Worm (Caenorhabditis elegans) whole organism, L4/young adult: ENCODE results near the gene Y42G9A.1.

Source experiments
- W03F9.2 ChIP-seq: fragments of 150-350 bp; optimal IDR thresholded peaks from 2 replicates; lab custom pipeline; 2014; ENCODE audit warnings: missing biosample characterization, missing genetic modification characterization
- dao-5 ChIP-seq: sonication (generic microtip); optimal IDR thresholded peaks from 2 replicates; lab custom pipeline; 2016; ENCODE audit warnings: missing genotype, missing genetic modification characterization, moderate library complexity, missing compliant biosample characterization
- him-1 ChIP-seq: sonication (generic microtip); optimal IDR thresholded peaks from 2 replicates; lab custom pipeline; 2016; ENCODE audit warnings: missing genotype, missing genetic modification reagents, missing genetic modification characterization, missing compliant biosample characterization

Y42G9A.1 gene

ce11 chrIII:6157708-6158321 lies 8.1 kb downstream of the Y42G9A.1 start, which contains the start of gene anmt-2:
Gene anmt-2, minus strand, starts transcription at chrIII:6157758.
- no peak for TF ChIP-seq him-1 (tag; lab: Kevin White, UChicago)
- TF ChIP-seq dao-5 (tag; lab: Kevin White, UChicago), result no peak
- no peak for TF ChIP-seq W03F9.2

- no peak for TF ChIP-seq dao-5 (tag; lab: Kevin White, UChicago)
- peak; percentile 23 for TF ChIP-seq W03F9.2
- TF ChIP-seq him-1 (tag; lab: Kevin White, UChicago), result peak; percentile 46
These were observed 9.1 kb downstream of the Y42G9A.1 start, which contains the start of gene nfm-1 for ce11 chrIII:6158642-6159475. Gene nfm-1, plus strand, starts transcription at chrIII:6159453.

- TF ChIP-seq him-1 (tag; lab: Kevin White, UChicago) (no peak), dao-5 (tag; lab: Kevin White, UChicago) (no peak), W03F9.2 (no peak)
These were observed 13.6 kb downstream of the Y42G9A.1 start for ce11 chrIII:6163381-6163780.

ce11 chrIII:6164253-6164971 lies 14.7 kb downstream of the Y42G9A.1 start, which contains the start of gene F42A10.9:
Gene F42A10.9, plus strand, starts transcription at chrIII:6164573.
- no peak for TF ChIP-seq dao-5 (tag; lab: Kevin White, UChicago)
- TF ChIP-seq him-1 (tag; lab: Kevin White, UChicago), result no peak
- TF ChIP-seq W03F9.2, result no peak

ce11 chrIII:6165240-6165639 lies 15.5 kb downstream of the Y42G9A.1 start:
- TF ChIP-seq dao-5 (tag; lab: Kevin White, UChicago) (no peak), him-1 (tag; lab: Kevin White, UChicago) (no peak), W03F9.2 (no peak)

ce11 chrIII:6166634-6167033 lies 16.9 kb downstream of the Y42G9A.1 start:
- TF ChIP-seq him-1 (tag; lab: Kevin White, UChicago) (no peak), W03F9.2 (no peak), dao-5 (tag; lab: Kevin White, UChicago) (no peak)

ce11 chrIII:6168497-6169227 lies 18.9 kb downstream of the Y42G9A.1 start, which contains the start of gene efk-1:
Gene efk-1, minus strand, starts transcription at chrIII:6168547.
- TF ChIP-seq W03F9.2 (peak; percentile 13), him-1 (tag; lab: Kevin White, UChicago) (no peak)

ce11 chrIII:6170038-6170437 lies 20.3 kb downstream of the Y42G9A.1 start:
- peak; percentile 37 for TF ChIP-seq W03F9.2
- no peak for TF ChIP-seq him-1 (tag; lab: Kevin White, UChicago)
- no peak for TF ChIP-seq dao-5 (tag; lab: Kevin White, UChicago)

ce11 chrIII:6173020-6173597 lies 23.3 kb downstream of the Y42G9A.1 start, which contains the start of the genes abcf-3 and F42A10.5:
Gene abcf-3, plus strand, starts transcription at chrIII:6173403.
Gene F42A10.5, minus strand, starts transcription at chrIII:6173477.
- no peak for TF ChIP-seq dao-5 (tag; lab: Kevin White, UChicago)
- no peak for TF ChIP-seq him-1 (tag; lab: Kevin White, UChicago)
- TF ChIP-seq W03F9.2, result peak; percentile 90

- no peak for TF ChIP-seq dao-5 (tag; lab: Kevin White, UChicago)
- TF ChIP-seq W03F9.2, result no peak
- TF ChIP-seq him-1 (tag; lab: Kevin White, UChicago), result no peak
These were observed 26.4 kb downstream of the Y42G9A.1 start for ce11 chrIII:6176172-6176571.

- TF ChIP-seq W03F9.2 (no peak), dao-5 (tag; lab: Kevin White, UChicago) (no peak), him-1 (tag; lab: Kevin White, UChicago) (no peak)
These were observed 27.0 kb downstream of the Y42G9A.1 start, which contains the start of gene F42A10.6 for ce11 chrIII:6176761-6177160. Gene F42A10.6, minus strand, starts transcription at chrIII:6176861.

ce11 chrIII:6177631-6178030 lies 27.9 kb downstream of the Y42G9A.1 start:
- TF ChIP-seq W03F9.2, result no peak
- TF ChIP-seq dao-5 (tag; lab: Kevin White, UChicago), result no peak
- TF ChIP-seq him-1 (tag; lab: Kevin White, UChicago), result no peak
